Worm (Caenorhabditis elegans): ENCODE measurements around the gene K09C4.4.
A peak's percentile ranks its signal among the peaks of the same experiment; 100 is the strongest.

The K09C4.4 gene

ce11 chrX:3290147-3290546, 864 bp downstream of the K09C4.4 start (continued):
- TF ChIP-seq set-16 (GFP tag; IDR thresholded peaks at IDR 0.05) (no peak), ztf-7 (tag; optimal IDR thresholded peaks at IDR 0.05) (peak; percentile 4), madf-9 (GFP tag; conservative IDR thresholded peaks at IDR 0.05) (no peak), spr-3 (GFP tag; optimal IDR thresholded peaks at IDR 0.05) (no peak), pha-4 (GFP tag; IDR thresholded peaks at IDR 0.05) (no peak), pha-4 (tag; optimal IDR thresholded peaks at IDR 0.05) (no peak), ceh-28 (tag; optimal IDR thresholded peaks at IDR 0.05) (no peak), nhr-102 (tag; optimal IDR thresholded peaks at IDR 0.05) (peak; percentile 94), zip-11 (GFP tag; IDR thresholded peaks at IDR 0.05) (no peak), egl-43 (GFP tag; IDR thresholded peaks at IDR 0.05) (no peak), fkh-10 (GFP tag; optimal IDR thresholded peaks at IDR 0.05) (no peak), F37D6.2 (tag; optimal IDR thresholded peaks at IDR 0.05) (no peak), dmd-8 (GFP tag; IDR thresholded peaks at IDR 0.05) (no peak), T26A8.4 (GFP tag; IDR thresholded peaks at IDR 0.05) (no peak), nhr-25 (tag; optimal IDR thresholded peaks at IDR 0.05; ENCODE audit: borderline replicate concordance, insufficient read depth) (no peak), zag-1 (tag; optimal IDR thresholded peaks at IDR 0.05) (no peak), attf-4 (tag; optimal IDR thresholded peaks at IDR 0.05) (no peak), lin-38 (GFP tag; IDR thresholded peaks at IDR 0.05) (no peak), ceh-20 (GFP tag; IDR thresholded peaks at IDR 0.05) (no peak), nhr-48 (tag; optimal IDR thresholded peaks at IDR 0.05) (peak; percentile 95), unc-62 (GFP tag; optimal IDR thresholded peaks at IDR 0.05 in 1 of 2) (no peak), unc-62 (tag; optimal IDR thresholded peaks at IDR 0.05) (no peak), ctbp-1 (GFP tag; IDR thresholded peaks at IDR 0.05) (no peak), mxl-3 (GFP tag; optimal IDR thresholded peaks at IDR 0.05) (peak; percentile 39), skn-1 (tag; optimal IDR thresholded peaks at IDR 0.05) (no peak), Y5F2A.4 (GFP tag; optimal IDR thresholded peaks at IDR 0.05) (no peak), vab-7 (GFP tag; IDR thresholded peaks at IDR 0.05) (no peak), ZK546.5 (tag; optimal IDR thresholded peaks at IDR 0.05) (no peak), daf-16 (GFP tag; optimal IDR thresholded peaks at IDR 0.05) (peak in 1 of 2 experiments; percentile 53), daf-16 (tag; optimal IDR thresholded peaks at IDR 0.05) (peak; percentile 82)

- TF ChIP-seq set-16 (GFP tag; IDR thresholded peaks at IDR 0.05), result no peak
- no peak for TF ChIP-seq mdt-29 (GFP tag; IDR thresholded peaks at IDR 0.05)
- TF ChIP-seq unc-62 (GFP tag; optimal IDR thresholded peaks at IDR 0.05 in 1 of 2), result peak in 1 of 2 experiments; percentile 93
- no peak for TF ChIP-seq unc-62 (tag; optimal IDR thresholded peaks at IDR 0.05)
- no peak for TF ChIP-seq T20F7.1 (GFP tag; optimal IDR thresholded peaks at IDR 0.05)
- TF ChIP-seq nhr-25 (tag; optimal IDR thresholded peaks at IDR 0.05; ENCODE audit: borderline replicate concordance, insufficient read depth), result no peak
These were observed 2.7 kb downstream of the K09C4.4 start for ce11 chrX:3291948-3292347.

ce11 chrX:3296182-3296581, 6.9 kb downstream of the K09C4.4 start, which contains the start of gene K09C4.2:
Gene K09C4.2 (plus strand): TSS chrX:3296482.
- TF ChIP-seq snpc-4 (tag; optimal IDR thresholded peaks at IDR 0.05) (no peak), daf-16 (GFP tag; optimal IDR thresholded peaks at IDR 0.05) (no peak), daf-16 (tag; optimal IDR thresholded peaks at IDR 0.05) (no peak), fos-1 (tag; optimal IDR thresholded peaks at IDR 0.05) (no peak), aha-1 (tag) (peak; percentile 29), nhr-25 (tag; optimal IDR thresholded peaks at IDR 0.05; ENCODE audit: borderline replicate concordance, insufficient read depth) (no peak), Y105C5A.15 (GFP tag; IDR thresholded peaks at IDR 0.05) (no peak)

- TF ChIP-seq dpl-1 (GFP tag; optimal IDR thresholded peaks at IDR 0.05), result no peak
- no peak for TF ChIP-seq ZK337.2 (GFP tag; IDR thresholded peaks at IDR 0.05)
- TF ChIP-seq zag-1 (tag; optimal IDR thresholded peaks at IDR 0.05), result no peak
- peak in 1 of 2 experiments; percentile 78 for TF ChIP-seq unc-62 (GFP tag; optimal IDR thresholded peaks at IDR 0.05 in 1 of 2)
- TF ChIP-seq unc-62 (tag; optimal IDR thresholded peaks at IDR 0.05), result no peak
- peak; percentile 71 for TF ChIP-seq aha-1 (tag)
- TF ChIP-seq zfp-3 (GFP tag; conservative IDR thresholded peaks at IDR 0.05), result no peak
- peak; percentile 78 for TF ChIP-seq nhr-28 (tag; optimal IDR thresholded peaks at IDR 0.05)
- TF ChIP-seq zip-2 (tag; optimal IDR thresholded peaks at IDR 0.05), result no peak
- TF ChIP-seq nhr-48 (tag; optimal IDR thresholded peaks at IDR 0.05), result peak; percentile 39
- TF ChIP-seq fkh-10 (GFP tag; optimal IDR thresholded peaks at IDR 0.05), result no peak
- TF ChIP-seq hif-1 (tag; optimal IDR thresholded peaks at IDR 0.05), result no peak
- no peak for TF ChIP-seq ceh-28 (tag; optimal IDR thresholded peaks at IDR 0.05)
- no peak for TF ChIP-seq mxl-2 (GFP tag; conservative IDR thresholded peaks at IDR 0.05)
- peak; percentile 59 for TF ChIP-seq dve-1 (tag; optimal IDR thresholded peaks at IDR 0.05; ENCODE audit: insufficient read depth)
- TF ChIP-seq dmd-6 (GFP tag; IDR thresholded peaks at IDR 0.05), result peak; percentile 96
- no peak for TF ChIP-seq daf-8 (GFP tag; IDR thresholded peaks at IDR 0.05)
- TF ChIP-seq nhr-237 (tag; optimal IDR thresholded peaks at IDR 0.05), result no peak
- TF ChIP-seq nhr-77 (tag; optimal IDR thresholded peaks at IDR 0.05), result peak; percentile 69
These were observed 8.5 kb downstream of the K09C4.4 start for ce11 chrX:3297812-3298211.
